Fruit fly (Drosophila melanogaster) whole organism, embryonic: Measurements from ENCODE around the gene Rpt5.
A peak's percentile ranks its signal among the peaks of the same experiment; 100 is the strongest.

Experiments
- Atf3 ChIP-seq: fragments of 200-800 bp; sonication (Bioruptor generic); optimal IDR thresholded peaks from 3 replicates; lab custom pipeline; 2016; ENCODE audit warnings: missing biosample characterization, missing genetic modification characterization
- Bdp1 ChIP-seq: fragments of 200-800 bp; sonication (Bioruptor generic); optimal IDR thresholded peaks from 3 replicates; lab custom pipeline; 2016; ENCODE audit warnings: missing biosample characterization, missing genetic modification characterization
- CG10147 ChIP-seq: fragments of 200-800 bp; sonication (Bioruptor generic); optimal IDR thresholded peaks from 2 replicates; lab custom pipeline; 2019; ENCODE audit warnings: missing biosample characterization, mild to moderate bottlenecking, missing genetic modification characterization, moderate library complexity
- CG10274 ChIP-seq: fragments of 200-800 bp; sonication (Bioruptor generic); optimal IDR thresholded peaks from 3 replicates; lab custom pipeline; 2017; ENCODE audit warnings: missing biosample characterization, mild to moderate bottlenecking, missing genetic modification characterization
- CG11456 ChIP-seq: fragments of 200-800 bp; sonication (Bioruptor generic); IDR thresholded peaks from 3 replicates; pipeline ENCODE4 v1.3.6; 2022; ENCODE audit warnings: missing biosample characterization, missing genetic modification characterization
- CG11723 ChIP-seq: fragments of 200-800 bp; sonication (Bioruptor generic); optimal IDR thresholded peaks from 2 replicates; lab custom pipeline; 2017; ENCODE audit warnings: missing biosample characterization, mild to moderate bottlenecking, missing genetic modification characterization
- CG12299 ChIP-seq: fragments of 200-800 bp; sonication (Bioruptor generic); optimal IDR thresholded peaks from 2 replicates; lab custom pipeline; 2018; ENCODE audit warnings: missing biosample characterization, mild to moderate bottlenecking, missing genetic modification characterization
- CG1647 ChIP-seq: fragments of 200-800 bp; sonication (Bioruptor generic); optimal IDR thresholded peaks from 3 replicates; lab custom pipeline; 2016; ENCODE audit warnings: missing biosample characterization, missing genetic modification characterization
- CG16815 ChIP-seq: fragments of 200-800 bp; sonication (Bioruptor generic); optimal IDR thresholded peaks from 3 replicates; lab custom pipeline; 2017; ENCODE audit warnings: missing biosample characterization, mild to moderate bottlenecking, missing genetic modification characterization
- CG1832 ChIP-seq: fragments of 200-800 bp; sonication (Bioruptor generic); optimal IDR thresholded peaks from 2 replicates; lab custom pipeline; 2017; ENCODE audit warnings: missing biosample characterization, mild to moderate bottlenecking, missing genetic modification characterization, inconsistent platforms
- CG2889 ChIP-seq: fragments of 200-800 bp; sonication (Bioruptor generic); IDR thresholded peaks from 3 replicates; pipeline ENCODE4 v1.3.6; 2022; ENCODE audit warnings: missing biosample characterization, missing genetic modification characterization
- CG32772 ChIP-seq: fragments of 200-800 bp; sonication (Bioruptor generic); IDR thresholded peaks from 2 replicates; pipeline ENCODE4 v1.3.6; 2022; ENCODE audit warnings: missing biosample characterization, missing genetic modification characterization
- CG3281 ChIP-seq: fragments of 200-800 bp; sonication (Bioruptor generic); optimal IDR thresholded peaks from 3 replicates; lab custom pipeline; 2017; ENCODE audit warnings: missing biosample characterization, mild to moderate bottlenecking, missing genetic modification characterization
- CG34376 ChIP-seq: fragments of 200-800 bp; sonication (Bioruptor generic); optimal IDR thresholded peaks from 2 replicates; lab custom pipeline; 2018; ENCODE audit warnings: missing biosample characterization, mild to moderate bottlenecking, missing genetic modification characterization
- CG5245 ChIP-seq: fragments of 200-800 bp; sonication (Bioruptor generic); optimal IDR thresholded peaks from 3 replicates; lab custom pipeline; 2016; ENCODE audit warnings: missing biosample characterization, missing genetic modification characterization
- CG5953 ChIP-seq: fragments of 200-800 bp; sonication (Bioruptor generic); IDR thresholded peaks from 2 replicates; pipeline ENCODE4 v1.3.6; 2022; ENCODE audit warnings: missing biosample characterization, missing genetic modification characterization
- CG6175 ChIP-seq: fragments of 200-800 bp; sonication (Bioruptor generic); IDR thresholded peaks from 3 replicates; pipeline ENCODE4 v1.3.6; 2022; ENCODE audit warnings: missing biosample characterization, missing genetic modification characterization
- CG6683 ChIP-seq: fragments of 200-800 bp; sonication (Bioruptor generic); optimal IDR thresholded peaks from 2 replicates; lab custom pipeline; 2017; ENCODE audit warnings: missing biosample characterization, mild to moderate bottlenecking, missing genetic modification characterization, missing genetic modification reagents
- CG7745 ChIP-seq: fragments of 200-800 bp; sonication (Bioruptor generic); optimal IDR thresholded peaks from 2 replicates; lab custom pipeline; 2018; ENCODE audit warnings: missing biosample characterization, mild to moderate bottlenecking, missing genetic modification characterization, moderate library complexity
- CG7839 ChIP-seq: fragments of 200-800 bp; sonication (Bioruptor generic); optimal IDR thresholded peaks from 3 replicates; lab custom pipeline; 2018; ENCODE audit warnings: missing biosample characterization, mild to moderate bottlenecking, missing genetic modification characterization, moderate library complexity
- CG8281 ChIP-seq: fragments of 200-800 bp; sonication (Bioruptor generic); optimal IDR thresholded peaks from 2 replicates; lab custom pipeline; 2018; ENCODE audit warnings: missing biosample characterization, mild to moderate bottlenecking, missing genetic modification characterization, moderate library complexity
- CG9609 ChIP-seq: fragments of 200-800 bp; sonication (Bioruptor generic); optimal IDR thresholded peaks from 3 replicates; lab custom pipeline; 2016; ENCODE audit warnings: missing biosample characterization, missing genetic modification characterization
- CG9817 ChIP-seq: fragments of 200-800 bp; sonication (Bioruptor generic); optimal IDR thresholded peaks from 2 replicates; lab custom pipeline; 2018; ENCODE audit warnings: missing biosample characterization, mild to moderate bottlenecking, missing genetic modification characterization, moderate library complexity
- CTCF ChIP-seq: fragments of 200-800 bp; sonication (Bioruptor generic); optimal IDR thresholded peaks from 2 replicates; lab custom pipeline; 2017; ENCODE audit warnings: missing biosample characterization, mild to moderate bottlenecking, missing genetic modification characterization, moderate library complexity
- CrebB ChIP-seq: fragments of 200-800 bp; sonication (Bioruptor generic); optimal IDR thresholded peaks from 3 replicates; lab custom pipeline; 2018; ENCODE audit warnings: missing biosample characterization, mild to moderate bottlenecking, missing genetic modification characterization
- D19A ChIP-seq: fragments of 200-800 bp; optimal IDR thresholded peaks from 3 replicates; lab custom pipeline; 2019; ENCODE audit warnings: missing biosample characterization, mild to moderate bottlenecking, missing genetic modification characterization, moderate library complexity
- Fer2 ChIP-seq: fragments of 200-800 bp; sonication (Bioruptor generic); optimal IDR thresholded peaks from 2 replicates; lab custom pipeline; 2018; ENCODE audit warnings: missing biosample characterization, mild to moderate bottlenecking, missing genetic modification characterization, moderate library complexity
- HmgZ ChIP-seq: fragments of 200-800 bp; sonication (Bioruptor generic); optimal IDR thresholded peaks from 2 replicates; lab custom pipeline; 2018; ENCODE audit warnings: missing biosample characterization, mild to moderate bottlenecking, missing genetic modification characterization
- Lpt ChIP-seq: fragments of >200 bp; optimal IDR thresholded peaks from 2 replicates; lab custom pipeline; 2018; ENCODE audit warnings: missing biosample characterization, missing genetic modification characterization
- Med ChIP-seq: fragments of 200-800 bp; sonication (Bioruptor generic); peaks from one replicate; lab custom pipeline; 2016; ENCODE audit warnings: missing biosample characterization, missing genetic modification characterization, mild to moderate bottlenecking, inconsistent platforms, moderate library complexity
- Meics ChIP-seq: fragments of 200-800 bp; sonication (Bioruptor generic); optimal IDR thresholded peaks from 2 replicates; lab custom pipeline; 2017; ENCODE audit warnings: missing biosample characterization, mild to moderate bottlenecking, missing genetic modification characterization
- NC2α ChIP-seq: fragments of 200-800 bp; sonication (Bioruptor generic); optimal IDR thresholded peaks from 2 replicates; lab custom pipeline; 2016; ENCODE audit warnings: missing biosample characterization, missing genetic modification characterization
- NFAT ChIP-seq: fragments of 200-800 bp; sonication (Bioruptor generic); IDR thresholded peaks from 2 replicates; pipeline ENCODE4 v1.3.6; 2022; ENCODE audit warnings: missing biosample characterization, missing genetic modification characterization
- Rx ChIP-seq: fragments of 200-800 bp; sonication (Bioruptor generic); IDR thresholded peaks from 2 replicates; pipeline ENCODE4 v1.3.6; 2022; ENCODE audit warnings: missing biosample characterization, missing genetic modification characterization
- Sin3A ChIP-seq: fragments of >200 bp; optimal IDR thresholded peaks from 2 replicates; lab custom pipeline; 2018
- Ssrp ChIP-seq: fragments of 200-800 bp; sonication (Bioruptor generic); optimal IDR thresholded peaks from 2 replicates; lab custom pipeline; 2018; ENCODE audit warnings: missing biosample characterization, mild to moderate bottlenecking, missing genetic modification characterization, moderate library complexity
- al ChIP-seq: fragments of 200-800 bp; sonication (Bioruptor generic); IDR thresholded peaks from 2 replicates; pipeline ENCODE4 v1.3.6; 2022; ENCODE audit warnings: missing biosample characterization, missing genetic modification characterization
- az2 ChIP-seq: fragments of 200-800 bp; sonication (Bioruptor generic); optimal IDR thresholded peaks from 3 replicates; lab custom pipeline; 2016; ENCODE audit warnings: missing biosample characterization, missing genetic modification characterization
- bcd ChIP-seq: fragments of 200-800 bp; sonication (Bioruptor generic); optimal IDR thresholded peaks from 2 replicates; lab custom pipeline; 2017; ENCODE audit warnings: missing biosample characterization, mild to moderate bottlenecking, missing genetic modification characterization
- bsh ChIP-seq, 2 experiments: fragments of 200-800 bp; sonication (Bioruptor generic); optimal IDR thresholded peaks; 2 replicates each; lab custom pipeline; 2017 to 2018; ENCODE audit warnings: mild to moderate bottlenecking in 2 of 2, missing biosample characterization in 2 of 2, missing genetic modification characterization in 2 of 2, moderate library complexity in 1 of 2
- cad ChIP-seq: fragments of >200 bp; optimal IDR thresholded peaks from 2 replicates; lab custom pipeline; 2017; ENCODE audit warnings: missing biosample characterization, missing genetic modification characterization
- dimm ChIP-seq: fragments of 200-800 bp; sonication (Bioruptor generic); IDR thresholded peaks from 2 replicates; pipeline ENCODE4 v1.3.6; 2022; ENCODE audit warnings: missing biosample characterization, missing genetic modification characterization
- gsb ChIP-seq: fragments of 200-800 bp; sonication (Bioruptor generic); IDR thresholded peaks from 2 replicates; pipeline ENCODE4 v1.3.6; 2022; ENCODE audit warnings: missing biosample characterization, missing genetic modification characterization
- klu ChIP-seq: fragments of 200-800 bp; sonication (Bioruptor generic); IDR thresholded peaks from 2 replicates; pipeline ENCODE4 v1.3.6; 2022; ENCODE audit warnings: missing biosample characterization, missing genetic modification characterization
- luna ChIP-seq: fragments of 200-800 bp; sonication (Bioruptor generic); optimal IDR thresholded peaks from 2 replicates; lab custom pipeline; 2016; ENCODE audit warnings: missing biosample characterization, missing genetic modification characterization
- nmo ChIP-seq: fragments of 200-800 bp; sonication (Bioruptor generic); optimal IDR thresholded peaks from 2 replicates; lab custom pipeline; 2018; ENCODE audit warnings: missing biosample characterization, mild to moderate bottlenecking, missing genetic modification characterization, moderate library complexity
- prd ChIP-seq, 3 experiments: fragments of >200 bp in 2 of 3; fragments of 200-800 bp in 1 of 3; sonication (Bioruptor generic) in 1 of 3; optimal IDR thresholded peaks in 2 of 3; IDR thresholded peaks in 1 of 3; 2 replicates in 2 of 3; 3 replicates in 1 of 3; pipeline versions ENCODE4 v1.3.6 to Lab custom; 2017 to 2022; ENCODE audit warnings: missing biosample characterization in 1 of 3, missing genetic modification characterization in 1 of 3
- stwl ChIP-seq: fragments of 200-800 bp; sonication (Bioruptor generic); optimal IDR thresholded peaks from 3 replicates; lab custom pipeline; 2018; ENCODE audit warnings: missing biosample characterization, mild to moderate bottlenecking, missing genetic modification characterization, moderate library complexity
- twi ChIP-seq: fragments of 200-800 bp; optimal IDR thresholded peaks from 2 replicates; lab custom pipeline; 2019; ENCODE audit warnings: missing biosample characterization, mild to moderate bottlenecking, missing genetic modification characterization, moderate library complexity
- z ChIP-seq: fragments of 200-800 bp; sonication (Bioruptor generic); IDR thresholded peaks from 3 replicates; pipeline ENCODE4 v1.3.6; 2022; ENCODE audit warnings: missing biosample characterization, missing genetic modification characterization

Rpt5 gene

dm6 chr3R:23722680-23723372 lies 29.9 kb upstream of the Rpt5 start, which contains the start of gene CG10365 (continued):
- no peak for TF ChIP-seq CG1647 (GFP tag; lab: Kevin White, UChicago)
- no peak for TF ChIP-seq cad (GFP tag; lab: Kevin White, UChicago)
- TF ChIP-seq CG34376 (GFP tag; lab: Kevin White, UChicago) = peak; percentile 22
- TF ChIP-seq klu = peak; percentile 75
- no peak for TF ChIP-seq CTCF (GFP tag; lab: Kevin White, UChicago)
- 0 out of 2 replicates have a peak, but pooled peaks have one; percentile 33 for TF ChIP-seq gsb (GFP tag; lab: Robert Waterston, UW)
- no peak for TF ChIP-seq Bdp1 (GFP tag; lab: Kevin White, UChicago)
- TF ChIP-seq bsh (GFP tag; optimal IDR thresholded peaks at IDR 0.05; lab: Kevin White, UChicago) = peak; percentile 16 to 77
- no peak for TF ChIP-seq CG1832 (GFP tag; lab: Kevin White, UChicago)
- TF ChIP-seq CG11456 (GFP tag; lab: Robert Waterston, UW) = peak; percentile 72
- TF ChIP-seq Rx = no peak
- TF ChIP-seq CG10274 (GFP tag; lab: Kevin White, UChicago) = no peak
- peak; percentile 86 for TF ChIP-seq CG3281
- TF ChIP-seq CG5953 = peak; percentile 63; the same call in 1 of the 2 replicates
- peak; percentile 93 for TF ChIP-seq Meics (GFP tag; lab: Kevin White, UChicago)
- no peak for TF ChIP-seq NC2α (GFP tag; lab: Kevin White, UChicago)
- TF ChIP-seq CG10147 (GFP tag; lab: Kevin White, UChicago) = peak; percentile 94
- peak; percentile 85 for TF ChIP-seq CG32772 (GFP tag; lab: Robert Waterston, UW)
- TF ChIP-seq Ssrp (tag; lab: Kevin White, UChicago) = peak; percentile 81
- TF ChIP-seq CG7839 (tag; lab: Kevin White, UChicago) = peak; percentile 96
- TF ChIP-seq nmo (GFP tag; lab: Kevin White, UChicago) = peak; percentile 90
- TF ChIP-seq CG2889 (GFP tag; lab: Robert Waterston, UW) = 0 out of 3 replicates have a peak, but pooled peaks have one; percentile 28
- peak; percentile 75 for TF ChIP-seq Fer2 (tag; lab: Kevin White, UChicago)
- peak; percentile 50; the same call in 1 of the 2 replicates for TF ChIP-seq NFAT (GFP tag; lab: Robert Waterston, UW)
- peak; percentile 76 for TF ChIP-seq D19A (tag; lab: Kevin White, UChicago)
- TF ChIP-seq twi = no peak
- TF ChIP-seq dimm (GFP tag; lab: Robert Waterston, UW) = peak; percentile 59
- no peak for TF ChIP-seq CG7745 (tag; lab: Kevin White, UChicago)
- TF ChIP-seq HmgZ = peak; percentile 80
- peak; percentile 72 for TF ChIP-seq CrebB (tag; lab: Kevin White, UChicago)
- 0 out of 3 replicates have a peak, but pooled peaks have one; percentile 46 for TF ChIP-seq CG6175 (GFP tag; lab: Robert Waterston, UW)
- no peak for TF ChIP-seq prd (optimal IDR thresholded peaks at IDR 0.05; lab: Kevin White, UChicago)
- TF ChIP-seq prd (GFP tag; IDR thresholded peaks at IDR 0.05; lab: Robert Waterston, UW) = peak; percentile 77
- TF ChIP-seq stwl (tag; lab: Kevin White, UChicago) = no peak
- peak; percentile 81 for TF ChIP-seq az2
- peak; percentile 65 for TF ChIP-seq CG5245 (GFP tag; lab: Kevin White, UChicago)
- no peak for TF ChIP-seq luna (GFP tag; lab: Kevin White, UChicago)
- TF ChIP-seq CG12299 (tag; lab: Kevin White, UChicago) = peak; percentile 77
- peak; percentile 64 for TF ChIP-seq CG8281
- TF ChIP-seq CG16815 (GFP tag; lab: Kevin White, UChicago) = peak; percentile 45
- no peak for TF ChIP-seq CG11723 (GFP tag; lab: Kevin White, UChicago)
- TF ChIP-seq CG6683 (GFP tag; lab: Kevin White, UChicago) = peak; percentile 85
- peak; percentile 76 for TF ChIP-seq Med (GFP tag; lab: Kevin White, UChicago)
- TF ChIP-seq z = 0 out of 3 replicates have a peak, but pooled peaks have one; percentile 29
- TF ChIP-seq bcd (GFP tag; lab: Kevin White, UChicago) = peak; percentile 80
- peak; percentile 68 for TF ChIP-seq al
- no peak for TF ChIP-seq Atf3
- no peak for TF ChIP-seq Sin3A
- TF ChIP-seq CG9609 = no peak
- TF ChIP-seq Lpt (GFP tag; lab: Kevin White, UChicago) = no peak
- TF ChIP-seq CG9817 (tag; lab: Kevin White, UChicago) = peak; percentile 80
